Worm (Caenorhabditis elegans) whole organism, late embryonic: ENCODE results near the gene idpc-3.

Experiments
- K02D7.2 ChIP-seq: sonication (generic microtip); optimal IDR thresholded peaks from 2 replicates; lab custom pipeline; 2017; ENCODE audit warnings: mild to moderate bottlenecking, missing genetic modification characterization, missing compliant biosample characterization
- ama-1 ChIP-seq: fragments of 150-350 bp; optimal IDR thresholded peaks from 2 replicates; lab custom pipeline; 2014
- ceh-14 ChIP-seq: sonication (generic microtip); optimal IDR thresholded peaks from 2 replicates; lab custom pipeline; 2016; ENCODE audit warnings: missing genotype, missing genetic modification characterization, missing compliant biosample characterization
- ceh-48 ChIP-seq: sonication (generic microtip); optimal IDR thresholded peaks from 2 replicates; lab custom pipeline; 2016; ENCODE audit warnings: missing genetic modification characterization, inconsistent platforms, missing compliant biosample characterization
- ceh-9 ChIP-seq: sonication (generic microtip); optimal IDR thresholded peaks from 2 replicates; lab custom pipeline; 2016; ENCODE audit warnings: mild to moderate bottlenecking, missing genetic modification characterization, inconsistent platforms, missing compliant biosample characterization
- nfya-1 ChIP-seq: sonication (generic microtip); optimal IDR thresholded peaks from 2 replicates; lab custom pipeline; 2017; ENCODE audit warnings: missing genetic modification characterization, mild to moderate bottlenecking, missing compliant biosample characterization, antibody characterized with exemption, moderate library complexity
- pha-4 ChIP-seq: fragments of 150-350 bp; optimal IDR thresholded peaks from 2 replicates; lab custom pipeline; 2018; ENCODE audit warnings: missing biosample characterization, missing genetic modification reagents, missing genetic modification characterization
- sox-4 ChIP-seq: sonication (generic microtip); optimal IDR thresholded peaks from 2 replicates; lab custom pipeline; 2017; ENCODE audit warnings: mild to moderate bottlenecking, missing genetic modification characterization, inconsistent platforms, missing compliant biosample characterization
- tbx-2 ChIP-seq: sonication (generic microtip); optimal IDR thresholded peaks from 2 replicates; lab custom pipeline; 2016; ENCODE audit warnings: missing genetic modification characterization, missing compliant biosample characterization

ce11 chrV:9625122-9625521 lies 3.9 kb downstream of the idpc-3 start, which contains the start of gene idpc-4:
- TF ChIP-seq ceh-48 (no peak), ceh-9 (tag; lab: Kevin White, UChicago) (no peak), nfya-1 (no peak), sox-4 (tag; lab: Kevin White, UChicago) (no peak), pha-4 (tag; lab: Kevin White, UChicago) (no peak), K02D7.2 (tag; lab: Kevin White, UChicago) (no peak), tbx-2 (no peak), ama-1 (lab: Kevin White, UChicago) (no peak), ceh-14 (tag; lab: Kevin White, UChicago) (no peak)
